Worm (Caenorhabditis elegans) whole organism, L4 larva: Measurements from ENCODE around the gene W01D2.3.

ENCODE experiments used
- ceh-20 ChIP-seq: fragments of 200-800 bp; sonication (Bioruptor generic); IDR thresholded peaks from 2 replicates; pipeline ENCODE4 v1.3.6; 2022; ENCODE audit warnings: missing genetic modification reagents, missing genetic modification characterization, missing compliant biosample characterization
- dmd-8 ChIP-seq: fragments of 200-800 bp; sonication (Bioruptor generic); IDR thresholded peaks from 2 replicates; pipeline ENCODE4 v1.3.6; 2022; ENCODE audit warnings: missing genetic modification characterization, missing compliant biosample characterization
- dmd-9 ChIP-seq: fragments of 200-800 bp; sonication (Bioruptor generic); IDR thresholded peaks from 2 replicates; pipeline ENCODE4 v1.3.6; 2022; ENCODE audit warnings: missing genetic modification reagents, missing genetic modification characterization, missing compliant biosample characterization
- nhr-41 ChIP-seq: fragments of 200-800 bp; sonication (Bioruptor generic); IDR thresholded peaks from 2 replicates; pipeline ENCODE4 v1.3.6; 2022; ENCODE audit warnings: missing genetic modification reagents, missing genetic modification characterization, missing compliant biosample characterization
- saeg-2 ChIP-seq: fragments of 200-800 bp; sonication (Bioruptor generic); IDR thresholded peaks from 2 replicates; pipeline ENCODE4 v1.3.6; 2022; ENCODE audit warnings: missing genetic modification reagents, missing genetic modification characterization, missing compliant biosample characterization
- ztf-11 ChIP-seq: fragments of 150-350 bp; optimal IDR thresholded peaks from 2 replicates; lab custom pipeline; 2014; ENCODE audit warnings: missing biosample characterization, missing genetic modification characterization

ce11 chrII:14811472-14811871, 7.4 kb upstream of the W01D2.3 start:
- TF ChIP-seq nhr-41 (GFP tag; lab: Robert Waterston, UW) (no peak), saeg-2 (no peak), dmd-8 (GFP tag; lab: Robert Waterston, UW) (no peak), ztf-11 (tag; lab: Kevin White, UChicago) (no peak), dmd-9 (GFP tag; lab: Robert Waterston, UW) (no peak), ceh-20 (no peak)
